Worm (Caenorhabditis elegans) whole organism, L2 larva: ENCODE measurements around the gene Y39A3CL.4.

Experiments
- alr-1 ChIP-seq: fragments of 150-350 bp; optimal IDR thresholded peaks from 2 replicates; lab custom pipeline; 2014; ENCODE audit warnings: missing biosample characterization, missing genetic modification characterization
- ama-1 ChIP-seq: fragments of 150-350 bp; optimal IDR thresholded peaks from 2 replicates; lab custom pipeline; 2018; ENCODE audit warnings: inconsistent platforms
- lin-39 ChIP-seq: fragments of 150-350 bp; optimal IDR thresholded peaks from 2 replicates; lab custom pipeline; 2014; ENCODE audit warnings: missing biosample characterization, missing genetic modification reagents, missing genetic modification characterization
- nhr-12 ChIP-seq: fragments of 150-350 bp; optimal IDR thresholded peaks from 2 replicates; lab custom pipeline; 2014; ENCODE audit warnings: missing biosample characterization, missing genetic modification characterization
- peb-1 ChIP-seq: fragments of 150-350 bp; optimal IDR thresholded peaks from 2 replicates; lab custom pipeline; 2014; ENCODE audit warnings: missing biosample characterization, missing genetic modification characterization
- snpc-4 ChIP-seq: fragments of 150-350 bp; optimal IDR thresholded peaks from 2 replicates; lab custom pipeline; 2014; ENCODE audit warnings: missing biosample characterization, missing genetic modification characterization

ce11 chrIII:1793416-1793815 lies 15.5 kb upstream of the Y39A3CL.4 start:
- TF ChIP-seq ama-1 (lab: Kevin White, UChicago) (no peak), snpc-4 (tag; lab: Kevin White, UChicago) (no peak), alr-1 (tag; lab: Kevin White, UChicago) (no peak), nhr-12 (tag; lab: Kevin White, UChicago) (no peak), peb-1 (tag; lab: Kevin White, UChicago) (no peak), lin-39 (tag; lab: Kevin White, UChicago) (no peak)
